Worm (Caenorhabditis elegans) whole organism, early embryonic: ENCODE results near the gene str-118.

Experiments used
- B0310.2 ChIP-seq: sonication (generic microtip); optimal IDR thresholded peaks from 2 replicates; lab custom pipeline; 2016; ENCODE audit warnings: mild to moderate bottlenecking, missing genetic modification characterization, missing compliant biosample characterization
- F13C5.2 ChIP-seq: sonication (generic microtip); optimal IDR thresholded peaks from 2 replicates; lab custom pipeline; 2017; ENCODE audit warnings: mild to moderate bottlenecking, missing genetic modification characterization, inconsistent platforms, missing compliant biosample characterization
- aly-1 ChIP-seq: sonication (generic microtip); optimal IDR thresholded peaks from 2 replicates; lab custom pipeline; 2016; ENCODE audit warnings: missing genetic modification characterization, missing compliant biosample characterization
- ama-1 ChIP-seq: fragments of 150-350 bp; optimal IDR thresholded peaks from 2 replicates; lab custom pipeline; 2014
- ceh-13 ChIP-seq: fragments of 200-800 bp; sonication (Bioruptor generic); optimal IDR thresholded peaks from 2 replicates; lab custom pipeline; 2018; ENCODE audit warnings: mild to moderate bottlenecking, missing genetic modification characterization, missing compliant biosample characterization
- ceh-36 ChIP-seq: sonication (generic microtip); optimal IDR thresholded peaks from 2 replicates; lab custom pipeline; 2016; ENCODE audit warnings: missing genetic modification characterization, inconsistent platforms, missing compliant biosample characterization
- ets-7 ChIP-seq: sonication (generic microtip); optimal IDR thresholded peaks from 2 replicates; lab custom pipeline; 2016; ENCODE audit warnings: missing genotype, missing genetic modification characterization, missing compliant biosample characterization
- flt-1 ChIP-seq: fragments of 200-800 bp; sonication (Bioruptor generic); IDR thresholded peaks from 2 replicates; pipeline ENCODE4 v1.3.6; 2022; ENCODE audit warnings: missing genetic modification characterization, missing compliant biosample characterization
- hmbx-1 ChIP-seq: sonication (generic microtip); optimal IDR thresholded peaks from 2 replicates; lab custom pipeline; 2016; ENCODE audit warnings: mild to moderate bottlenecking, missing genetic modification characterization, missing compliant biosample characterization
- hmg-4 ChIP-seq: fragments of 200-800 bp; sonication (Bioruptor generic); optimal IDR thresholded peaks from 2 replicates; lab custom pipeline; 2018; ENCODE audit warnings: mild to moderate bottlenecking, missing genetic modification characterization, missing compliant biosample characterization
- hnd-1 ChIP-seq: sonication (generic microtip); optimal IDR thresholded peaks from 2 replicates; lab custom pipeline; 2016; ENCODE audit warnings: missing genetic modification characterization, missing compliant biosample characterization
- pes-1 ChIP-seq: fragments of 200-800 bp; sonication (Bioruptor generic); IDR thresholded peaks from 2 replicates; pipeline ENCODE4 v1.3.6; 2022; ENCODE audit warnings: missing genetic modification reagents, missing genetic modification characterization, missing compliant biosample characterization
- scrt-1 ChIP-seq: fragments of 200-800 bp; sonication (Bioruptor generic); IDR thresholded peaks from 2 replicates; pipeline ENCODE4 v1.3.6; 2022; ENCODE audit warnings: missing genetic modification characterization, missing compliant biosample characterization
- sea-1 ChIP-seq: fragments of 200-800 bp; sonication (Bioruptor generic); conservative IDR thresholded peaks from 2 replicates; pipeline ENCODE4 v1.3.6; 2022; ENCODE audit warnings: missing genetic modification characterization, missing compliant biosample characterization
- tbx-11 ChIP-seq: fragments of 200-800 bp; sonication (Bioruptor generic); IDR thresholded peaks from 2 replicates; pipeline ENCODE4 v1.3.6; 2022; ENCODE audit warnings: missing genetic modification characterization, missing compliant biosample characterization
- tbx-37 ChIP-seq: fragments of 200-800 bp; sonication (Bioruptor generic); conservative IDR thresholded peaks from 2 replicates; pipeline ENCODE4 v1.3.6; 2022; ENCODE audit warnings: missing genetic modification reagents, missing genetic modification characterization, missing compliant biosample characterization
- tra-4 ChIP-seq: sonication (generic microtip); optimal IDR thresholded peaks from 2 replicates; lab custom pipeline; 2017; ENCODE audit warnings: missing genetic modification characterization, missing compliant biosample characterization

Gene str-118

ce11 chrV:10018291-10018690 lies 33.7 kb upstream of the str-118 start:
- TF ChIP-seq hmg-4 (GFP tag; lab: Kevin White, UChicago) (no peak), scrt-1 (no peak), pes-1 (GFP tag; lab: Robert Waterston, UW) (no peak)

- TF ChIP-seq sea-1 (GFP tag; lab: Robert Waterston, UW) (no peak), hmg-4 (GFP tag; lab: Kevin White, UChicago) (no peak), aly-1 (tag; lab: Kevin White, UChicago) (no peak), tbx-37 (GFP tag; lab: Robert Waterston, UW) (no peak), hnd-1 (tag; lab: Kevin White, UChicago) (no peak), F13C5.2 (no peak), scrt-1 (no peak), ama-1 (lab: Kevin White, UChicago) (no peak), tra-4 (no peak), hmbx-1 (no peak), ceh-13 (GFP tag; lab: Kevin White, UChicago) (no peak), ets-7 (tag; lab: Kevin White, UChicago) (no peak), B0310.2 (tag; lab: Kevin White, UChicago) (no peak), flt-1 (GFP tag; lab: Robert Waterston, UW) (no peak), ceh-36 (tag; lab: Kevin White, UChicago) (no peak), pes-1 (GFP tag; lab: Robert Waterston, UW) (no peak), tbx-11 (GFP tag; lab: Robert Waterston, UW) (no peak)
Measured at ce11 chrV:10019083-10019624, 32.8 kb upstream of the str-118 start.

- TF ChIP-seq tra-4: no peak
- no peak for TF ChIP-seq ceh-13 (GFP tag; lab: Kevin White, UChicago)
Measured at ce11 chrV:10019934-10020333, 32.0 kb upstream of the str-118 start.

DNA sequence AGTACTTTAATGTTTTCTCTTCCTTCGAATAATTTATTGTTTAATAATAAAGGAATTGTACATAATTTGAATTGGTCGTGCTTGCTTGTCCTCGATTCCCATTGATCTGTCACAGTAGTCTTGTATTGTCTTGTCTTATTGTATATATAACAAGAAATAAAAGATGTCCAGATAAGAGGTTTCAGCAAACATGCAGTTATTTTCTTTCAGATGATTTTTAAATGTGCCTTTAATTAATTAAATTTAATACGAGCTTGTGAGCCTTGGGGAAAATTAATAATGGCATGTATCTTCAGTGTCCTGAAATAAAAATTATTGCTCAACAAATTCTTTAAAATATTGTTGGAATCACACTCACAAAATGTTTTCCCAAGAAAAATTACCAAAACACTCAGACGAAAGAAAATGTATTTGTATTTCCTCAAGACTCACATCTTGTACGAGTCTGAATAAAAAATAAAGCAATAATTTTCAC lies 28.9 kb upstream of the str-118 start:
- TF ChIP-seq B0310.2 (tag; lab: Kevin White, UChicago): no peak
- no peak for TF ChIP-seq tra-4
- TF ChIP-seq tbx-37 (GFP tag; lab: Robert Waterston, UW): no peak
- no peak for TF ChIP-seq hnd-1 (tag; lab: Kevin White, UChicago)
- TF ChIP-seq pes-1 (GFP tag; lab: Robert Waterston, UW): no peak
- no peak for TF ChIP-seq ceh-36 (tag; lab: Kevin White, UChicago)
- TF ChIP-seq aly-1 (tag; lab: Kevin White, UChicago): no peak
- TF ChIP-seq ceh-13 (GFP tag; lab: Kevin White, UChicago): no peak
- TF ChIP-seq hmbx-1: no peak
- no peak for TF ChIP-seq ets-7 (tag; lab: Kevin White, UChicago)
- TF ChIP-seq flt-1 (GFP tag; lab: Robert Waterston, UW): no peak
- TF ChIP-seq scrt-1: no peak
- no peak for TF ChIP-seq tbx-11 (GFP tag; lab: Robert Waterston, UW)
- no peak for TF ChIP-seq F13C5.2
- TF ChIP-seq sea-1 (GFP tag; lab: Robert Waterston, UW): no peak
- no peak for TF ChIP-seq hmg-4 (GFP tag; lab: Kevin White, UChicago)

ce11 chrV:10030992-10031383 lies 21.0 kb upstream of the str-118 start, which contains the start of gene acl-2:
acl-2 (minus strand) TSS chrV:10031092.
- TF ChIP-seq hmg-4 (GFP tag; lab: Kevin White, UChicago): no peak
- TF ChIP-seq pes-1 (GFP tag; lab: Robert Waterston, UW): no peak
- TF ChIP-seq tra-4: no peak
- TF ChIP-seq tbx-11 (GFP tag; lab: Robert Waterston, UW): no peak
- no peak for TF ChIP-seq B0310.2 (tag; lab: Kevin White, UChicago)
- no peak for TF ChIP-seq ets-7 (tag; lab: Kevin White, UChicago)
- TF ChIP-seq flt-1 (GFP tag; lab: Robert Waterston, UW): no peak
- no peak for TF ChIP-seq ama-1 (lab: Kevin White, UChicago)

ce11 chrV:10031384-10032171 lies 20.4 kb upstream of the str-118 start:
- TF ChIP-seq pes-1 (GFP tag; lab: Robert Waterston, UW): peak; percentile 26; the same call in 1 of the 2 replicates
- no peak for TF ChIP-seq sea-1 (GFP tag; lab: Robert Waterston, UW)
- TF ChIP-seq tbx-37 (GFP tag; lab: Robert Waterston, UW): peak; percentile 57; the same call in 1 of the 2 replicates
- TF ChIP-seq F13C5.2: peak; percentile 12
- TF ChIP-seq ets-7 (tag; lab: Kevin White, UChicago): no peak

DNA sequence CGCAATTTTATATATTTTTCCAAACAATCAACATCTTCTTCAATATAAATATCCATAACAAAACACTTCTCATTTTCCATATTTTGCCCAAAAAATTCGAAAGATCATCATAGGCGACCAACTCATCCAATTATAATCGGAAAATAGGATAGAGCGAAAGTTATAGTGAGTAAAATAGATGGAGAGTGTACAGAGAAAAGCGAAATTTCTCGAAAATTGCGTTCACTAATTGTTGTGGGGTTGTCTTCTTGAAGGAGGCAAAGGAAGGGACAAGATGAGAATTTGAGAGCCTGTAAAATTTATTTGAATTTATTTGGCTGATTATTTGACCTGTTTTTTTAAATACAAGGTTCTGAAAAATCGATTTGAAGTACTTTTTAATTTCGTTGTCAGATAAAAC lies 16.4 kb upstream of the str-118 start:
- TF ChIP-seq F13C5.2 (no peak), tbx-37 (GFP tag; lab: Robert Waterston, UW) (no peak), pes-1 (GFP tag; lab: Robert Waterston, UW) (no peak), B0310.2 (tag; lab: Kevin White, UChicago) (no peak), hmbx-1 (no peak), tra-4 (no peak), scrt-1 (no peak), sea-1 (GFP tag; lab: Robert Waterston, UW) (no peak), hnd-1 (tag; lab: Kevin White, UChicago) (no peak), flt-1 (GFP tag; lab: Robert Waterston, UW) (no peak), ceh-36 (tag; lab: Kevin White, UChicago) (no peak), hmg-4 (GFP tag; lab: Kevin White, UChicago) (no peak), ama-1 (lab: Kevin White, UChicago) (no peak), ets-7 (tag; lab: Kevin White, UChicago) (no peak), aly-1 (tag; lab: Kevin White, UChicago) (no peak), tbx-11 (GFP tag; lab: Robert Waterston, UW) (no peak)
